Fruit fly (Drosophila melanogaster) whole organism, prepupa: ENCODE data around the gene Polr3D.

ENCODE experiments used
- Blimp-1 ChIP-seq: fragments of 200-800 bp; sonication (Bioruptor generic); optimal IDR thresholded peaks from 3 replicates; lab custom pipeline; 2017; ENCODE audit warnings: missing biosample characterization, missing genetic modification characterization, mild to moderate bottlenecking, moderate library complexity, missing genetic modification reagents
- CG10631 ChIP-seq: fragments of 200-800 bp; sonication (Bioruptor generic); optimal IDR thresholded peaks from 2 replicates; lab custom pipeline; 2016; ENCODE audit warnings: missing biosample characterization, missing genetic modification characterization
- CG11762 ChIP-seq: fragments of 200-800 bp; sonication (Bioruptor generic); optimal IDR thresholded peaks from 3 replicates; lab custom pipeline; 2016; ENCODE audit warnings: missing biosample characterization, missing genetic modification characterization; ENCODE audit not compliant: insufficient read depth
- CG11902 ChIP-seq: fragments of 200-800 bp; sonication (Bioruptor generic); optimal IDR thresholded peaks from 3 replicates; lab custom pipeline; 2016; ENCODE audit warnings: missing biosample characterization, missing genetic modification characterization
- CG1621 ChIP-seq: fragments of 200-800 bp; sonication (Bioruptor generic); optimal IDR thresholded peaks from 3 replicates; lab custom pipeline; 2018; ENCODE audit warnings: missing biosample characterization, mild to moderate bottlenecking, missing genetic modification characterization
- CG3032 ChIP-seq: fragments of 200-800 bp; optimal IDR thresholded peaks from 2 replicates; lab custom pipeline; 2019; ENCODE audit warnings: missing biosample characterization, mild to moderate bottlenecking, missing genetic modification characterization, moderate library complexity
- CG31627 ChIP-seq: fragments of 200-800 bp; sonication (Bioruptor generic); optimal IDR thresholded peaks from 3 replicates; lab custom pipeline; 2016; ENCODE audit warnings: missing biosample characterization, missing genetic modification characterization
- CG32006 ChIP-seq: fragments of 200-800 bp; sonication (Bioruptor generic); optimal IDR thresholded peaks from 3 replicates; lab custom pipeline; 2017; ENCODE audit warnings: missing biosample characterization, mild to moderate bottlenecking, missing genetic modification characterization
- CG3919 ChIP-seq: fragments of 200-800 bp; sonication (Bioruptor generic); optimal IDR thresholded peaks from 3 replicates; lab custom pipeline; 2016; ENCODE audit warnings: missing biosample characterization, missing genetic modification characterization
- CG6163 ChIP-seq: fragments of 200-800 bp; sonication (Bioruptor generic); IDR thresholded peaks from 3 replicates; pipeline ENCODE4 v1.3.6; 2022; ENCODE audit warnings: missing biosample characterization, missing genetic modification characterization
- CG6276 ChIP-seq: fragments of 200-800 bp; sonication (Bioruptor generic); optimal IDR thresholded peaks from 2 replicates; lab custom pipeline; 2017; ENCODE audit warnings: missing biosample characterization, mild to moderate bottlenecking, missing genetic modification characterization
- CG6854 ChIP-seq: fragments of 200-800 bp; sonication (Bioruptor generic); optimal IDR thresholded peaks from 2 replicates; lab custom pipeline; 2017; ENCODE audit warnings: missing biosample characterization, mild to moderate bottlenecking, missing genetic modification characterization
- CG8119 ChIP-seq: fragments of 200-800 bp; sonication (Bioruptor generic); IDR thresholded peaks from 3 replicates; pipeline ENCODE4 v1.3.6; 2022; ENCODE audit warnings: missing biosample characterization, missing genetic modification characterization
- CG8319 ChIP-seq: fragments of 200-800 bp; sonication (Bioruptor generic); optimal IDR thresholded peaks from 3 replicates; lab custom pipeline; 2016; ENCODE audit warnings: missing biosample characterization, missing genetic modification characterization
- CG8632 ChIP-seq: fragments of 200-800 bp; sonication (Bioruptor generic); optimal IDR thresholded peaks from 3 replicates; lab custom pipeline; 2016; ENCODE audit warnings: missing biosample characterization, missing genetic modification characterization
- CG9139 ChIP-seq: fragments of 200-800 bp; sonication (Bioruptor generic); optimal IDR thresholded peaks from 3 replicates; lab custom pipeline; 2017; ENCODE audit warnings: missing biosample characterization, mild to moderate bottlenecking, missing genetic modification characterization
- Eip75B ChIP-seq: fragments of 200-800 bp; sonication (Bioruptor generic); optimal IDR thresholded peaks from 3 replicates; lab custom pipeline; 2016; ENCODE audit warnings: missing biosample characterization, missing genetic modification characterization
- Eip93F ChIP-seq: fragments of 200-800 bp; sonication (Bioruptor generic); optimal IDR thresholded peaks from 2 replicates; lab custom pipeline; 2016; ENCODE audit warnings: missing biosample characterization, mild to moderate bottlenecking, missing genetic modification characterization
- Ets96B ChIP-seq: fragments of 200-800 bp; optimal IDR thresholded peaks from 2 replicates; lab custom pipeline; 2019; ENCODE audit warnings: missing biosample characterization, mild to moderate bottlenecking, missing genetic modification characterization, moderate library complexity
- Gug ChIP-seq: fragments of 200-800 bp; sonication (Bioruptor generic); IDR thresholded peaks from 2 replicates; pipeline ENCODE4 v1.3.6; 2022; ENCODE audit warnings: missing biosample characterization, missing genetic modification characterization
- Hr38 ChIP-seq: sonication (Bioruptor generic); optimal IDR thresholded peaks from 2 replicates; lab custom pipeline; 2016; ENCODE audit warnings: missing biosample characterization, missing genetic modification characterization
- Hr39 ChIP-seq: fragments of 200-800 bp; sonication (Bioruptor generic); optimal IDR thresholded peaks from 2 replicates; lab custom pipeline; 2016; ENCODE audit warnings: missing biosample characterization, missing genetic modification characterization
- Hr4 ChIP-seq: fragments of 200-800 bp; sonication (Bioruptor generic); optimal IDR thresholded peaks from 3 replicates; lab custom pipeline; 2016; ENCODE audit warnings: missing biosample characterization, missing genetic modification characterization
- Lpt ChIP-seq: fragments of 200-800 bp; sonication (Bioruptor generic); optimal IDR thresholded peaks from 3 replicates; lab custom pipeline; 2016; ENCODE audit warnings: missing biosample characterization, missing genetic modification characterization
- Met ChIP-seq: fragments of 200-800 bp; sonication (Bioruptor generic); optimal IDR thresholded peaks from 3 replicates; lab custom pipeline; 2016; ENCODE audit warnings: missing biosample characterization, missing genetic modification characterization
- OdsH ChIP-seq: fragments of 200-800 bp; sonication (Bioruptor generic); optimal IDR thresholded peaks from 3 replicates; lab custom pipeline; 2016; ENCODE audit warnings: missing biosample characterization, missing genetic modification characterization
- Sox102F ChIP-seq: fragments of 200-800 bp; sonication (Bioruptor generic); optimal IDR thresholded peaks from 2 replicates; lab custom pipeline; 2016; ENCODE audit warnings: missing biosample characterization, mild to moderate bottlenecking, missing genetic modification characterization
- Sox14 ChIP-seq: fragments of 200-800 bp; sonication (Bioruptor generic); optimal IDR thresholded peaks from 3 replicates; lab custom pipeline; 2016; ENCODE audit warnings: missing biosample characterization, missing genetic modification characterization
- Sox15 ChIP-seq: fragments of 200-800 bp; sonication (Bioruptor generic); optimal IDR thresholded peaks from 3 replicates; lab custom pipeline; 2016; ENCODE audit warnings: missing biosample characterization, missing genetic modification characterization
- achi ChIP-seq: fragments of 200-800 bp; sonication (Bioruptor generic); optimal IDR thresholded peaks from 3 replicates; lab custom pipeline; 2016; ENCODE audit warnings: missing biosample characterization, missing genetic modification characterization
- acj6 ChIP-seq: fragments of 200-800 bp; sonication (Bioruptor generic); optimal IDR thresholded peaks from 3 replicates; lab custom pipeline; 2016; ENCODE audit warnings: missing biosample characterization, missing genetic modification characterization
- dac ChIP-seq: fragments of 200-800 bp; sonication (Bioruptor generic); optimal IDR thresholded peaks from 2 replicates; lab custom pipeline; 2017; ENCODE audit warnings: missing biosample characterization, mild to moderate bottlenecking, missing genetic modification characterization
- eg ChIP-seq: fragments of 200-800 bp; sonication (Bioruptor generic); IDR thresholded peaks from 3 replicates; pipeline ENCODE4 v1.3.6; 2022; ENCODE audit warnings: missing biosample characterization, missing genetic modification characterization
- esn ChIP-seq: fragments of 200-800 bp; sonication (Bioruptor generic); optimal IDR thresholded peaks from 2 replicates; lab custom pipeline; 2016; ENCODE audit warnings: missing biosample characterization, mild to moderate bottlenecking, missing genetic modification characterization, moderate library complexity
- fd59A ChIP-seq: fragments of 200-800 bp; sonication (Bioruptor generic); optimal IDR thresholded peaks from 2 replicates; lab custom pipeline; 2017; ENCODE audit warnings: missing biosample characterization, mild to moderate bottlenecking, missing genetic modification characterization, missing genetic modification reagents
- fd85E ChIP-seq: fragments of 200-800 bp; sonication (Bioruptor generic); optimal IDR thresholded peaks from 3 replicates; lab custom pipeline; 2016; ENCODE audit warnings: missing biosample characterization, missing genetic modification characterization
- fkh ChIP-seq: fragments of 200-800 bp; sonication (Bioruptor generic); optimal IDR thresholded peaks from 3 replicates; lab custom pipeline; 2017; ENCODE audit warnings: missing biosample characterization, mild to moderate bottlenecking, missing genetic modification characterization, moderate library complexity
- lz ChIP-seq: fragments of 200-800 bp; sonication (Bioruptor generic); optimal IDR thresholded peaks from 3 replicates; lab custom pipeline; 2016; ENCODE audit warnings: missing biosample characterization, missing genetic modification characterization
- net ChIP-seq: fragments of 200-800 bp; sonication (Bioruptor generic); optimal IDR thresholded peaks from 3 replicates; lab custom pipeline; 2016; ENCODE audit warnings: missing biosample characterization, missing genetic modification characterization
- pdm3 ChIP-seq: fragments of 200-800 bp; sonication (Bioruptor generic); optimal IDR thresholded peaks from 3 replicates; lab custom pipeline; 2016; ENCODE audit warnings: missing biosample characterization, missing genetic modification characterization
- svp ChIP-seq: fragments of 200-800 bp; sonication (Bioruptor generic); peaks from one replicate; lab custom pipeline; 2016; ENCODE audit warnings: missing biosample characterization, missing genetic modification characterization
- vri ChIP-seq: fragments of 200-800 bp; sonication (Bioruptor generic); optimal IDR thresholded peaks from 3 replicates; lab custom pipeline; 2016; ENCODE audit warnings: missing biosample characterization, mild to moderate bottlenecking, missing genetic modification characterization

The Polr3D gene

dm6 chr3L:18137197-18137596, 27.8 kb upstream of the Polr3D start (continued):
- TF ChIP-seq fkh (no peak), Eip93F (GFP tag; lab: Kevin White, UChicago) (no peak), CG6163 (GFP tag; lab: Robert Waterston, UW) (no peak; the same call in 1 of the 3 replicates), CG11902 (GFP tag; lab: Kevin White, UChicago) (peak; percentile 33), fd59A (no peak), CG10631 (peak; percentile 4), CG32006 (GFP tag; lab: Kevin White, UChicago) (peak; percentile 3), CG8319 (peak; percentile 29), Sox14 (GFP tag; lab: Kevin White, UChicago) (peak; percentile 31), eg (no peak), Hr4 (GFP tag; lab: Kevin White, UChicago) (no peak), CG3919 (GFP tag; lab: Kevin White, UChicago) (peak; percentile 50)

dm6 chr3L:18132589-18132988, 23.2 kb upstream of the Polr3D start, which contains the start of gene Cyp312a1:
Gene Cyp312a1, minus strand, starts transcription at chr3L:18132689.
- TF ChIP-seq Sox15 (GFP tag; lab: Kevin White, UChicago) (no peak), Sox102F (GFP tag; lab: Kevin White, UChicago) (no peak), achi (GFP tag; lab: Kevin White, UChicago) (no peak), lz (no peak), Gug (GFP tag; lab: Robert Waterston, UW) (no peak), fd85E (GFP tag; lab: Kevin White, UChicago) (no peak), CG6163 (GFP tag; lab: Robert Waterston, UW) (no peak), CG8632 (GFP tag; lab: Kevin White, UChicago) (no peak), CG3919 (GFP tag; lab: Kevin White, UChicago) (no peak), CG1621 (no peak), Hr39 (no peak), Blimp-1 (no peak), CG6854 (GFP tag; lab: Kevin White, UChicago) (no peak), Eip75B (GFP tag; lab: Kevin White, UChicago) (no peak), Hr4 (GFP tag; lab: Kevin White, UChicago) (no peak), CG8319 (no peak), pdm3 (no peak), Lpt (GFP tag; lab: Kevin White, UChicago) (no peak), esn (GFP tag; lab: Kevin White, UChicago) (no peak), CG9139 (GFP tag; lab: Kevin White, UChicago) (no peak)

DNA sequence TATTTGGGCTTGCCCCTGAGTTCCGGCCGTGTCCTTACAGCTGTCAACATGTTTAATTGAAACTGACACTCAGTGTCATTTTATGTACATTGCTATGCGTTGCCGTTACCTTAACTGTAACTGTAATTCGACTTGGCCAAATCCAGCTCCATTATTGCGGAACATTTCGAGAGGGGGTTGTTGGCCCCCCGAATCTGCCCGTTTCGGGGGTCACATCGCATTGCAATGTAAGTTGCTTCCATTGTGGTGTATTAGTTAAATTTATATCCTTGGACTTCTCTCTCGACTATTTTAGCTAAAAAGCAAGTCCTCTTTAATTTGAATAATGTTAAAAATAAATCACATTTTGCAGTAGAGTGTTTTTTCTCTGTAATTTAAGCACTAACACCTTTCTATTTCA, 14.8 kb upstream of the Polr3D start:
- TF ChIP-seq CG6854 (GFP tag; lab: Kevin White, UChicago): no peak
- no peak for TF ChIP-seq svp
- no peak for TF ChIP-seq Met (GFP tag; lab: Kevin White, UChicago)
- TF ChIP-seq CG11762 (GFP tag; lab: Kevin White, UChicago): no peak
- no peak for TF ChIP-seq Ets96B (tag; lab: Kevin White, UChicago)
- no peak for TF ChIP-seq CG31627 (GFP tag; lab: Kevin White, UChicago)
- TF ChIP-seq CG3032 (tag; lab: Kevin White, UChicago): no peak
- TF ChIP-seq CG6276 (GFP tag; lab: Kevin White, UChicago): no peak

DNA sequence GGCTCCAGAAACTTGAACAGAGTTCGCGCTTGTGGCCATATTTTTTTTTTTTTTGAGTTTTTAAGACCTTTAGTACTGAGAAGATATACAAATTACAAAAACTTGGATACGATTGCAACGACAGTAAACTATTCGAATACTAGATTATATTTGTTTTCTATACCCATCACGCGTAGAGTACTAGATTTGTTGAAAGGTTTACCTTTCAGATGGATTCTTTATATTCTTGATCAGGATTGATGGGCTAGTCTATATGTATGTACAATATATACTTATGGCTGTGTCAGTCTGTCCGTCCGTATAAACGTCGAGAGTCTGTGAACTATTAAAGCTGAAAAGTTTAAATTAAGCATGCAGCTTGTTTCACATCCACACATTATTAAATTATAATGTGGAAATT, 12.5 kb upstream of the Polr3D start, which contains the start of gene CG42853:
Gene CG42853, minus strand, starts transcription at position 101 of the 400 bp plus-strand sequence.
- TF ChIP-seq CG8119 (GFP tag; lab: Robert Waterston, UW): no peak
- TF ChIP-seq Sox15 (GFP tag; lab: Kevin White, UChicago): no peak
- TF ChIP-seq OdsH (GFP tag; lab: Kevin White, UChicago): no peak
- no peak for TF ChIP-seq fd85E (GFP tag; lab: Kevin White, UChicago)
- TF ChIP-seq CG9139 (GFP tag; lab: Kevin White, UChicago): no peak
- no peak for TF ChIP-seq net (GFP tag; lab: Kevin White, UChicago)
- no peak for TF ChIP-seq Hr38 (GFP tag; lab: Kevin White, UChicago)
- TF ChIP-seq esn (GFP tag; lab: Kevin White, UChicago): no peak
- TF ChIP-seq Blimp-1: no peak
- TF ChIP-seq vri (GFP tag; lab: Kevin White, UChicago): no peak
- TF ChIP-seq achi (GFP tag; lab: Kevin White, UChicago): no peak
- TF ChIP-seq CG3032 (tag; lab: Kevin White, UChicago): no peak
- TF ChIP-seq acj6: no peak
- TF ChIP-seq pdm3: no peak
- TF ChIP-seq CG32006 (GFP tag; lab: Kevin White, UChicago): no peak
- no peak for TF ChIP-seq dac (GFP tag; lab: Kevin White, UChicago)
- TF ChIP-seq Sox14 (GFP tag; lab: Kevin White, UChicago): no peak
- no peak for TF ChIP-seq Lpt (GFP tag; lab: Kevin White, UChicago)
- TF ChIP-seq, all 60 proteins: peak for 0
